Worm (Caenorhabditis elegans) whole organism, late embryonic: ENCODE results near the gene C16D9.5.

Source experiments
- gmeb-2 ChIP-seq: sonication (generic microtip); optimal IDR thresholded peaks from 2 replicates; lab custom pipeline; 2016; ENCODE audit warnings: missing genetic modification characterization, inconsistent platforms, missing compliant biosample characterization
- nhr-11 ChIP-seq: fragments of 150-350 bp; optimal IDR thresholded peaks from 2 replicates; lab custom pipeline; 2014; ENCODE audit warnings: missing biosample characterization, missing genetic modification characterization
- pag-3 ChIP-seq: sonication (generic microtip); optimal IDR thresholded peaks from 2 replicates; lab custom pipeline; 2016; ENCODE audit warnings: missing compliant biosample characterization, missing genetic modification characterization, borderline replicate concordance
- pax-1 ChIP-seq: fragments of 150-350 bp; optimal IDR thresholded peaks from 2 replicates; lab custom pipeline; 2014; ENCODE audit warnings: missing biosample characterization, missing genetic modification characterization
- pha-4 ChIP-seq: fragments of 150-350 bp; optimal IDR thresholded peaks from 2 replicates; lab custom pipeline; 2018; ENCODE audit warnings: missing biosample characterization, missing genetic modification reagents, missing genetic modification characterization
- rnt-1 ChIP-seq: sonication (generic microtip); optimal IDR thresholded peaks from 2 replicates; lab custom pipeline; 2016; ENCODE audit warnings: missing genetic modification characterization, missing compliant biosample characterization
- unc-55 ChIP-seq: sonication (generic microtip); optimal IDR thresholded peaks from 2 replicates; lab custom pipeline; 2017; ENCODE audit warnings: missing biosample characterization, missing genetic modification reagents, missing genetic modification characterization

DNA sequence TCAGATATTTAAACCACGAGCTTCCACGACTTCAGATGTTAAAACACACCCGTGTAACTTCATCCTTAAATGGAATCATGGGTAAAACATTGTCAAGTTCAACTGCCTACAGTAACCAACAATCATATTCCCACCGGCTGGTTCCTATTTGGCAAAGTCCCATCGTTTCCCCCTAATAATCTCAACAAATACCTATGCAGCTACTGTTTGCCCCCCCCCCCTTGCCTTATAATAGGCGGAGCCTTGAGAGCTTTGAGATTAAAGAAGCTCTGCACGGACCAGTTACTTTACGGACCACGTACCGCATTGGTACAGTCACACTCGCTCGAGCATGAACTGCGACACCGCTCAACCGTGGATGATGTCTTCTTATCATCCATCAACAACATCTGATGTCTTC, 20.7 kb downstream of the C16D9.5 start, which contains the start of gene pax-1:
- no peak for TF ChIP-seq unc-55
- TF ChIP-seq pha-4 (tag; lab: Kevin White, UChicago): no peak
- TF ChIP-seq nhr-11: no peak
- no peak for TF ChIP-seq rnt-1 (tag; lab: Kevin White, UChicago)
- no peak for TF ChIP-seq gmeb-2 (tag; lab: Kevin White, UChicago)
- TF ChIP-seq pag-3 (tag; lab: Kevin White, UChicago): no peak
- TF ChIP-seq pax-1 (tag; lab: Kevin White, UChicago): no peak
